Fruit fly (Drosophila melanogaster): ENCODE results near the gene Peritrophin-A.
A peak's percentile ranks its signal among the peaks of the same experiment; 100 is the strongest.

Gene Peritrophin-A

DNA sequence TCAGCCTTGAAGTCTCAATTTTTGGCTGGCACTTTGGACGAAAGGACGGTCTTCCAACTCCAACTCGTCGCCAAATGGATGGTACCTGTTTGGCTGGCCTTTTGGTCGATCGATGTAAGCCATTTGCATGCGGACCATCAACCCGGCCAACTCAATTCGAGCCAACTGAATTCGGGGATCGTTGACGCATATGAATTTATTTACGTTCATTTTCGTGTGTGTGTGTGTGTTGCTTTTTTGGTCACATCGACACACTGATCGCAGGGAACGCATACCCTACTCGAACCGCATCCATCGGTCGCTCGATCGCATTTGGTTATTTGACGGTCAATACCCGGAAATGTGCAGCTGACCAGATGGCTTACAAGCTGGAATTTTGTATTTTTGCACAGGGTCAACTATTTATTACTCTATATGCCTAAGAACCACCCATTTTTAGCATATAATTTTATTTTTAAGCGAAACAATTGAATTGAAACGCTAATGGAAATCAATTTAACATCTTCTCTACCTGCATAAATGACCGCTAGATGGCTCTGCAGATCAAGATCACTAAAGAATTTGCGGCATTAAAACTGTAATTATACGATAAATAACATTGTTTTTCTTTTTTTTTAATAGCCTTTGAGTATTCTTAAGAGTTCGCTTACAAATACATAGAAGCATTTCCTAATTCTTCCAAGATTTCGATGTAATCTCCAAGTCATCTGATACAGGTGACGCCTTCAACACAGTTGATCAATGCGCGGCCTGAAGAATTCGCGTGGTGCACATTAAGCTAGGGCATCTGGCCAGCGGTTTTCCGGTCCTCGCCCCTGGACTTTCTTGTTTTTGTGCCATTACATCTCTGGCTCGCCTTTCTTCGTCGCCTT lies 5.5 kb upstream of the Peritrophin-A start:
- TF ChIP-seq Eip78C (GFP tag) (peak; percentile 76), CG7368 (GFP tag; optimal IDR thresholded peaks at IDR 0.05) (no peak), acj6 (GFP tag; optimal IDR thresholded peaks at IDR 0.05) (no peak), CG9139 (GFP tag; optimal IDR thresholded peaks at IDR 0.05) (no peak), Smox (GFP tag; optimal IDR thresholded peaks at IDR 0.05) (peak; percentile 21), CG6276 (GFP tag; optimal IDR thresholded peaks at IDR 0.05) (no peak), svp (GFP tag) (peak; percentile 49), Sox14 (GFP tag; optimal IDR thresholded peaks at IDR 0.05) (no peak), dsx (GFP tag; optimal IDR thresholded peaks at IDR 0.05; ENCODE audit: poor library complexity, severe bottlenecking) (no peak), CG11902 (GFP tag; optimal IDR thresholded peaks at IDR 0.05) (no peak), cyc (GFP tag; optimal IDR thresholded peaks at IDR 0.05) (no peak), spab (GFP tag; optimal IDR thresholded peaks at IDR 0.05) (no peak), CG16779 (tag; optimal IDR thresholded peaks at IDR 0.05) (no peak), Gug (GFP tag; IDR thresholded peaks at IDR 0.05) (no peak), Ets96B (tag; optimal IDR thresholded peaks at IDR 0.05) (no peak), topi (GFP tag; optimal IDR thresholded peaks at IDR 0.05) (no peak), OdsH (GFP tag; optimal IDR thresholded peaks at IDR 0.05) (no peak), CG1621 (tag; optimal IDR thresholded peaks at IDR 0.05) (no peak), CG8319 (GFP tag; optimal IDR thresholded peaks at IDR 0.05) (no peak), CG32006 (GFP tag; optimal IDR thresholded peaks at IDR 0.05) (peak; percentile 29), fkh (GFP tag; optimal IDR thresholded peaks at IDR 0.05) (no peak), CG3919 (GFP tag; optimal IDR thresholded peaks at IDR 0.05) (no peak), lz (GFP tag; optimal IDR thresholded peaks at IDR 0.05) (no peak), CG8119 (GFP tag; IDR thresholded peaks at IDR 0.05) (no peak), CG31627 (GFP tag; optimal IDR thresholded peaks at IDR 0.05) (no peak), Ets21C (GFP tag; optimal IDR thresholded peaks at IDR 0.05) (no peak), Sox102F (GFP tag; optimal IDR thresholded peaks at IDR 0.05) (no peak), Hr4 (GFP tag; optimal IDR thresholded peaks at IDR 0.05) (no peak), CG10631 (GFP tag; optimal IDR thresholded peaks at IDR 0.05) (no peak), fd85E (GFP tag; optimal IDR thresholded peaks at IDR 0.05) (no peak), esn (GFP tag; optimal IDR thresholded peaks at IDR 0.05) (peak; percentile 33), Blimp-1 (GFP tag; optimal IDR thresholded peaks at IDR 0.05) (no peak), pdm3 (GFP tag; optimal IDR thresholded peaks at IDR 0.05) (no peak), ss (GFP tag; optimal IDR thresholded peaks at IDR 0.05) (no peak)

dm6 chrX:20239608-20239941 lies 4.9 kb upstream of the Peritrophin-A start, which contains the start of gene obst-A:
obst-A (plus strand) TSS chrX:20239855.
- TF ChIP-seq CG6163 (GFP tag; IDR thresholded peaks at IDR 0.05) (0 out of 3 replicates have a peak, but pooled peaks have one; percentile 22), CG34406 (GFP tag; optimal IDR thresholded peaks at IDR 0.05) (no peak), eg (GFP tag; IDR thresholded peaks at IDR 0.05) (0 out of 3 replicates have a peak, but pooled peaks have one; percentile 32)

DNA sequence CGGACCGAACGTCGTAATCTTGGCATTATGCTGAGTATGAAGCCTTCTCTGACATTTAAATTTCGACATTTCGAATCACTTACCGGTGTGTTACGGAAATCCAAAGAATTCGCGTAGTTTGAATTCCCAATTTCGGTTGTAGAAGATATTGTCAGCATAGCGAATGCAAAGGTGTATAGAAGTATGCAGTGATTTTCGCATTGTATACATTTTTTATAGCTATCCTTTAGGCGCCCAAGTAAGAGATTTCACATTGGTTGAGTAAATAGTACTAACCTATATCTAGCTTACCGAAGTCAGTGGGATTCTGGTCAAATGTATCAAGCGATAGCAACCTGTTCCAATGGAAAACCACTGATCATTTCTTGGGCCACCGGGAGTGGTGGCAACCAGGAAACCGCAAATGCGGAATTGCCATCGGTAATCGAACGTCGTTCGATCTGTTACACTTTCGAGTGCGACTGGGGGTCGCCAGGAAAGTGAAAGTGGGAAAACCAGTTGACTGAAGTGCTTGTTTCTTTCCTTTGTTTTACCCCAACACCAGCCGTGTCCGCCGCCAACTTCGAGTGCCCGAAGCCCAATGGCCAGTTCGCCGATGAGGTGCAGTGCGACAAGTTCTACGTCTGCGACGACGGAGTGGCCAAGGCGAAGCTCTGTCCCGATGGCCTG lies 3.8 kb upstream of the Peritrophin-A start:
- no peak for TF ChIP-seq Hr39 (GFP tag; optimal IDR thresholded peaks at IDR 0.05)
- no peak for TF ChIP-seq vri (GFP tag; optimal IDR thresholded peaks at IDR 0.05)
- no peak for TF ChIP-seq fd85E (GFP tag; optimal IDR thresholded peaks at IDR 0.05)
- no peak for TF ChIP-seq Eip75B (GFP tag; optimal IDR thresholded peaks at IDR 0.05)
- peak; percentile 43 for TF ChIP-seq Eip78C (GFP tag)
- TF ChIP-seq pdm3 (GFP tag; optimal IDR thresholded peaks at IDR 0.05): no peak
- peak; percentile 84 for TF ChIP-seq Blimp-1 (GFP tag; optimal IDR thresholded peaks at IDR 0.05)
- TF ChIP-seq CG3032 (tag; optimal IDR thresholded peaks at IDR 0.05): no peak
